Worm (Caenorhabditis elegans): ENCODE data around the gene eef-1B.1.

ce11 chrIII:7978723-7979122, 5.5 kb upstream of the eef-1B.1 start:
- TF ChIP-seq unc-62 (GFP tag; optimal IDR thresholded peaks at IDR 0.05) = no peak
- TF ChIP-seq aly-2 (tag; optimal IDR thresholded peaks at IDR 0.05) = no peak
- no peak for TF ChIP-seq zag-1 (tag; optimal IDR thresholded peaks at IDR 0.05)
- TF ChIP-seq snpc-4 (tag; optimal IDR thresholded peaks at IDR 0.05) = no peak
- TF ChIP-seq nhr-12 (tag; optimal IDR thresholded peaks at IDR 0.05) = no peak
- TF ChIP-seq ceh-9 (tag; optimal IDR thresholded peaks at IDR 0.05) = no peak
- peak; percentile 95 for TF ChIP-seq pha-4 (tag; optimal IDR thresholded peaks at IDR 0.05)
- peak; percentile 10 for TF ChIP-seq lin-15B (tag; optimal IDR thresholded peaks at IDR 0.05)
- TF ChIP-seq nhr-43 (tag; optimal IDR thresholded peaks at IDR 0.05; ENCODE audit: poor library complexity, severe bottlenecking) = no peak
- no peak for TF ChIP-seq skn-1 (tag; optimal IDR thresholded peaks at IDR 0.05)
- peak; percentile 57 for TF ChIP-seq nfya-1 (tag; optimal IDR thresholded peaks at IDR 0.05; ENCODE audit: insufficient read depth)
- TF ChIP-seq nhr-76 (tag; optimal IDR thresholded peaks at IDR 0.05) = no peak

Measured in whole organism, L3 larva.